Worm (Caenorhabditis elegans) whole organism, L3 larva: ENCODE measurements around the gene H06H21.8.
A peak's percentile ranks its signal among the peaks of the same experiment; 100 is the strongest.

ENCODE experiments used
- R02D3.7 ChIP-seq: fragments of 150-350 bp; optimal IDR thresholded peaks from 2 replicates; lab custom pipeline; 2014; ENCODE audit warnings: missing biosample characterization, missing genetic modification characterization
- ZK546.5 ChIP-seq: sonication (generic microtip); optimal IDR thresholded peaks from 2 replicates; lab custom pipeline; 2017; ENCODE audit warnings: missing biosample characterization, missing genetic modification characterization
- ceh-16 ChIP-seq: sonication (generic microtip); optimal IDR thresholded peaks from 2 replicates; lab custom pipeline; 2017; ENCODE audit warnings: missing biosample characterization, missing genetic modification characterization
- ceh-28 ChIP-seq: fragments of 150-350 bp; optimal IDR thresholded peaks from 2 replicates; lab custom pipeline; 2014; ENCODE audit warnings: missing biosample characterization, missing genetic modification reagents, missing genetic modification characterization
- ceh-82 ChIP-seq: fragments of 150-350 bp; optimal IDR thresholded peaks from 2 replicates; lab custom pipeline; 2014; ENCODE audit warnings: missing biosample characterization, missing genetic modification characterization
- ceh-9 ChIP-seq: sonication (generic microtip); optimal IDR thresholded peaks from 2 replicates; lab custom pipeline; 2018; ENCODE audit warnings: missing biosample characterization, missing genetic modification characterization
- daf-12 ChIP-seq: fragments of 150-350 bp; optimal IDR thresholded peaks from 2 replicates; lab custom pipeline; 2014; ENCODE audit warnings: missing biosample characterization, missing genetic modification reagents, missing genetic modification characterization
- egl-27 ChIP-seq: sonication (generic microtip); optimal IDR thresholded peaks from 4 replicates; lab custom pipeline; 2017; ENCODE audit warnings: missing biosample characterization, missing genetic modification reagents, missing genetic modification characterization
- egl-5 ChIP-seq: fragments of 150-350 bp; optimal IDR thresholded peaks from 2 replicates; lab custom pipeline; 2017; ENCODE audit warnings: missing biosample characterization, missing genetic modification reagents, missing genetic modification characterization, inconsistent platforms
- elt-1 ChIP-seq: fragments of 150-350 bp; optimal IDR thresholded peaks from 2 replicates; lab custom pipeline; 2014; ENCODE audit warnings: missing biosample characterization, missing genetic modification characterization
- elt-2 ChIP-seq: sonication (generic microtip); optimal IDR thresholded peaks from 2 replicates; lab custom pipeline; 2016; ENCODE audit warnings: missing genetic modification reagents, mild to moderate bottlenecking, missing genetic modification characterization, missing compliant biosample characterization
- elt-3 ChIP-seq, 3 experiments: fragments of 150-350 bp in 1 of 3; sonication (generic microtip) in 2 of 3; optimal IDR thresholded peaks; 2 replicates in 2 of 3; 4 replicates in 1 of 3; lab custom pipeline; 2014 to 2017; ENCODE audit warnings: missing biosample characterization in 3 of 3, missing genetic modification characterization in 3 of 3
- fkh-2 ChIP-seq: fragments of 150-350 bp; optimal IDR thresholded peaks from 2 replicates; lab custom pipeline; 2014; ENCODE audit warnings: missing biosample characterization, missing genetic modification reagents, missing genetic modification characterization
- hmg-11 ChIP-seq: sonication (generic microtip); optimal IDR thresholded peaks from 2 replicates; lab custom pipeline; 2016; ENCODE audit warnings: missing genetic modification characterization, missing compliant biosample characterization
- lin-15B ChIP-seq: fragments of 150-350 bp; optimal IDR thresholded peaks from 2 replicates; lab custom pipeline; 2014; ENCODE audit warnings: missing biosample characterization, missing genetic modification characterization
- lin-39 ChIP-seq: fragments of 150-350 bp; optimal IDR thresholded peaks from 2 replicates; lab custom pipeline; 2018; ENCODE audit warnings: missing biosample characterization, missing genetic modification reagents, missing genetic modification characterization
- mdl-1 ChIP-seq: fragments of 150-350 bp; optimal IDR thresholded peaks from 2 replicates; lab custom pipeline; 2014; ENCODE audit warnings: missing biosample characterization, missing genetic modification characterization
- mml-1 ChIP-seq: fragments of 150-350 bp; sonication (generic microtip); optimal IDR thresholded peaks from 3 replicates; lab custom pipeline; 2014; ENCODE audit warnings: missing biosample characterization, missing genetic modification characterization
- nfya-1 ChIP-seq: sonication (generic microtip); optimal IDR thresholded peaks from 2 replicates; lab custom pipeline; 2017; ENCODE audit warnings: missing genetic modification characterization, mild to moderate bottlenecking, missing compliant biosample characterization, antibody characterized with exemption, moderate library complexity; ENCODE audit not compliant: insufficient read depth
- nhr-12 ChIP-seq: fragments of 150-350 bp; optimal IDR thresholded peaks from 2 replicates; lab custom pipeline; 2014; ENCODE audit warnings: missing biosample characterization, missing genetic modification characterization
- nhr-23 ChIP-seq: fragments of 150-350 bp; optimal IDR thresholded peaks from 2 replicates; lab custom pipeline; 2014; ENCODE audit warnings: missing biosample characterization, missing genetic modification reagents, missing genetic modification characterization
- nhr-25 ChIP-seq: sonication (generic microtip); optimal IDR thresholded peaks from 2 replicates; lab custom pipeline; 2017; ENCODE audit warnings: missing biosample characterization, missing genetic modification characterization
- nhr-28 ChIP-seq: fragments of 150-350 bp; optimal IDR thresholded peaks from 2 replicates; lab custom pipeline; 2014; ENCODE audit warnings: missing biosample characterization, missing genetic modification characterization
- nhr-67 ChIP-seq: fragments of 150-350 bp; optimal IDR thresholded peaks from 2 replicates; lab custom pipeline; 2014; ENCODE audit warnings: missing biosample characterization, missing genetic modification characterization
- skn-1 ChIP-seq: fragments of 150-350 bp; optimal IDR thresholded peaks from 2 replicates; lab custom pipeline; 2014; ENCODE audit warnings: missing biosample characterization, missing genetic modification characterization
- snpc-4 ChIP-seq: fragments of 150-350 bp; optimal IDR thresholded peaks from 2 replicates; lab custom pipeline; 2014; ENCODE audit warnings: missing biosample characterization, missing genetic modification characterization
- tbx-2 ChIP-seq: sonication (generic microtip); optimal IDR thresholded peaks from 2 replicates; lab custom pipeline; 2016; ENCODE audit warnings: mild to moderate bottlenecking, missing genetic modification characterization, missing compliant biosample characterization
- unc-39 ChIP-seq: sonication (generic microtip); optimal IDR thresholded peaks from 4 replicates; lab custom pipeline; 2017; ENCODE audit warnings: missing biosample characterization, missing genetic modification characterization

H06H21.8 gene

ce11 chrIV:4781123-4781522, 39.8 kb downstream of the H06H21.8 start:
- TF ChIP-seq R02D3.7 (tag; lab: Kevin White, UChicago) (no peak), hmg-11 (tag; lab: Kevin White, UChicago) (peak; percentile 76), nhr-12 (no peak), nfya-1 (tag; lab: Kevin White, UChicago) (peak; percentile 28), ceh-28 (tag; lab: Kevin White, UChicago) (no peak)
- TF ChIP-seq, all 47 proteins: peak for 2

ce11 chrIV:4780129-4780528, 40.8 kb downstream of the H06H21.8 start, which contains the start of gene set-15:
set-15 (minus strand) TSS chrIV:4780229.
- TF ChIP-seq elt-2 (no peak), nhr-25 (no peak), unc-39 (tag; lab: Kevin White, UChicago) (no peak), lin-39 (tag; lab: Kevin White, UChicago) (no peak), elt-3 (tag; optimal IDR thresholded peaks at IDR 0.05; lab: Kevin White, UChicago) (no peak), ZK546.5 (no peak), ceh-82 (tag; lab: Kevin White, UChicago) (no peak), lin-15B (tag; lab: Kevin White, UChicago) (no peak), R02D3.7 (tag; lab: Kevin White, UChicago) (no peak), daf-12 (tag; lab: Kevin White, UChicago) (no peak), nhr-67 (tag; lab: Kevin White, UChicago) (no peak), fkh-2 (tag; lab: Kevin White, UChicago) (no peak), tbx-2 (no peak), nhr-23 (tag; lab: Kevin White, UChicago) (no peak)
- TF ChIP-seq, all 47 proteins: peak for 0

DNA sequence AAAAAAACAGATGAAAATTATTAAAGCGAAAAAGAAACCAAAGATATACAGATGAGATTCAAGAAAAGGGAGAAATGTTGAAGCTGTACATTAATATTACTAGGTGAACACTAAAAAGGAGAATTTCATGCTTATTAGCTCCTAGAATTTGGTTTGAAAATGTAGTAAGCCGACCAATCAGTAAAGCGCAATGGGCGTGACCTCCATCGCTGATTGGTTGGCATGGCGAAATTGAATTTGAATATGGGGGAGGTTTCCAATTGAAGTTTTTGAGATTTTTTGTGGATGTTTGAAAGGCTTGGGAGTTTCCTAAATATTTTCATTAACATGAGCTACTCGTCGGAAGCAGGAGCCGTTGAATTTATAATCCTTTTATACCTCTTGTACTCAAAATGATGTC, 44.4 kb downstream of the H06H21.8 start:
- peak; percentile 94 for TF ChIP-seq nfya-1 (tag; lab: Kevin White, UChicago)
- no peak for TF ChIP-seq egl-27 (tag; lab: Kevin White, UChicago)
- TF ChIP-seq ceh-9 (tag; lab: Kevin White, UChicago): no peak
- TF ChIP-seq lin-15B (tag; lab: Kevin White, UChicago): no peak
- TF ChIP-seq mml-1 (tag; lab: Kevin White, UChicago): no peak
- TF ChIP-seq, all 47 proteins: peak for 1

DNA sequence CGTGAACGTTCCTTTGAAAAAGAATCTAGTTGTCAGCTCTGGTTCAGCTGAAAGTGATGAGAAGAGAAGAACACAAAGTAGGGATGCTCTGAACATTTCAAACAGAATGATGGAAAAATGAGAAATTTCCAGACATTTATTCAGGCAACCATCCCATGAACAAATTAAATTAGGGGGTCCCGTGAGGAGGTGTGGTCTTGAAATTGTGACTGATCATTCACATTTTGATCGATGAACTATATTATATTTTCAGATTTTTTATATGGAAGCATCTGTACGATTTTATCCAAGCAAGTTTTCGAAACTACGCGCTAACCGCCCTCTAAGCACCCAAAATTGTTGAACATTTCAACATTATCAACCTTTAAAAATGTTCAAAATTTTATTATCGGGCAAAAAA, 44.9 kb downstream of the H06H21.8 start, which contains the start of gene R11E3.19:
TSS of gene R11E3.19 (minus strand) at position 101 of the 400 bp plus-strand sequence.
- no peak for TF ChIP-seq skn-1 (tag; lab: Kevin White, UChicago)
- no peak for TF ChIP-seq egl-5 (tag; lab: Kevin White, UChicago)
- TF ChIP-seq mdl-1 (tag; lab: Kevin White, UChicago): no peak
- TF ChIP-seq lin-15B (tag; lab: Kevin White, UChicago): no peak
- TF ChIP-seq elt-1 (tag; lab: Kevin White, UChicago): no peak
- no peak for TF ChIP-seq snpc-4 (tag; lab: Kevin White, UChicago)
- TF ChIP-seq elt-3 (tag; optimal IDR thresholded peaks at IDR 0.05; lab: Kevin White, UChicago): no peak

DNA sequence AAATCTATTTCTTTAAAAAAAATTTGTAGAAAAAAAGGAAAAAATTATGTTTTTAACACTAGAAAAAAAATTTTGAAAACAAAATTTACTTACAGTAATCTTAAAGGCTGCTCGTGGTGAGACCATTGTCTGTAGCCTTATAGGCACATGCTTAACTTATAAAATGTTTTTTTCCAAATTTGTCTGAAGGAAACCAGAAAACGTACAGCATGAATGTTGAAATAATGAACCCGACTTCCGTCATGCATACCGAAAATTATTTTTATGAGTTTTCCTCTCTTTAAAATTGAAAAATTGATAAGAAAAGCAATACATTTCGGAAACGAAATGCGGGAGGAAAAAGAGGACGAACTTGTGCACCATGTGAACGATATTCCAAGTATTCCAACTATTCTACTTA, 49.1 kb downstream of the H06H21.8 start, which contains the start of gene R11E3.2:
TSS of gene R11E3.2 (plus strand) at position 301 of the 400 bp plus-strand sequence.
- TF ChIP-seq ceh-16 (tag; lab: Kevin White, UChicago): no peak
- TF ChIP-seq nfya-1 (tag; lab: Kevin White, UChicago): no peak
- TF ChIP-seq nhr-28 (tag; lab: Kevin White, UChicago): no peak
